Worm (Caenorhabditis elegans) whole organism, L4/young adult: ENCODE results near the gene alr-1.

Experiments used
- W03F9.2 ChIP-seq: fragments of 150-350 bp; optimal IDR thresholded peaks from 2 replicates; lab custom pipeline; 2014; ENCODE audit warnings: missing biosample characterization, missing genetic modification characterization
- dao-5 ChIP-seq: sonication (generic microtip); optimal IDR thresholded peaks from 2 replicates; lab custom pipeline; 2016; ENCODE audit warnings: missing genotype, missing genetic modification characterization, moderate library complexity, missing compliant biosample characterization
- him-1 ChIP-seq: sonication (generic microtip); optimal IDR thresholded peaks from 2 replicates; lab custom pipeline; 2016; ENCODE audit warnings: missing genotype, missing genetic modification reagents, missing genetic modification characterization, missing compliant biosample characterization

The alr-1 gene

ce11 chrX:11125520-11125919 is at the start of gene alr-1:
TSS of gene alr-1 (minus strand) at chrX:11125620.
- no peak for TF ChIP-seq him-1
- no peak for TF ChIP-seq dao-5 (tag; lab: Kevin White, UChicago)
- no peak for TF ChIP-seq W03F9.2

ce11 chrX:11162778-11163584 is 37.6 kb upstream of the alr-1 start:
- TF ChIP-seq W03F9.2 (no peak), him-1 (no peak), dao-5 (tag; lab: Kevin White, UChicago) (no peak)

- no peak for TF ChIP-seq dao-5 (tag; lab: Kevin White, UChicago)
- TF ChIP-seq W03F9.2 = no peak
Measured at ce11 chrX:11160537-11160936, 35.1 kb upstream of the alr-1 start, which contains the start of gene C05C9.1. TSS of gene C05C9.1 (plus strand) at chrX:11160837.

DNA sequence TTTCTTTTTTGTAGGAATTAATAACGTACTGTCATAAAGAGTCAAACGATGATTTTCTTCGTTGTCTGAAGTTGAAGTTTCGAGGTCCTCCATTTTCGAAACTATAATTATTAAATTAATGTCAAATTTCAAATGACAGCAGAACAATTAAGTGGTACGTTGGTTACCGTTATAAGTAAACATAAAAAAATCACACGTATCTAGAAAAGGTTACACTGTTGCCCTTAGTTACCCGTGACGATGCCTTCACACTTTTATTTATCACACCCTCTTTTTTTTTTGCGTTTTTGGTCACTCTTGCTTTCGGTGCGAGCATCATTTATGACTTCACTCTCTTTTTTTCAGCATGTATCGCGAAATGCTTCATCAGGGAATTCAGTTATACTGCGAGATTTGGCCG is 27.3 kb upstream of the alr-1 start, which contains the start of the genes C05C9.3 and C05C9.2:
Gene C05C9.3 (minus strand): TSS at position 101 of the 400 bp plus-strand sequence.
Gene C05C9.2 (plus strand): TSS at position 346 of the 400 bp plus-strand sequence.
- TF ChIP-seq W03F9.2 (no peak), dao-5 (tag; lab: Kevin White, UChicago) (no peak), him-1 (no peak)

- TF ChIP-seq him-1 (no peak), W03F9.2 (no peak), dao-5 (tag; lab: Kevin White, UChicago) (no peak)
Measured at ce11 chrX:11151494-11151893, 26.1 kb upstream of the alr-1 start.

- no peak for TF ChIP-seq him-1
Measured at ce11 chrX:11137632-11138031, 12.2 kb upstream of the alr-1 start.

DNA sequence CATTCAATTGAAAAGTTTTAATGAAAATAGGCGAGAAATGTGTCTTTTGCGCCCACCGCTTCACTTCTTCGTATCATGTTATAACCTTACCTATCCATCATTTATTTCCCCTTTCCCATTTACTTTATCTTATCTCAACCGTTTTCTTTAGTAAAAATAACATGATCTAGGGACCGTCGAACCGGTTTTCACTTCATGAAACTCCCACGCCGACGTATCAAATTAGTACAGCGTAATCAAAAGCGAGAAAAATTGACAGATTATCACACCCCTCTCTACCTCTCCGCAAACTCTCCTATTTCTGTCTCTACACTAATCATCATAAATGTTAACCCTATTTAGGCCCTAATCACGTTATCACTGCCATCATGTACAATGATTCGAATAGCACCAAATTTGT is 11.6 kb upstream of the alr-1 start:
- no peak for TF ChIP-seq dao-5 (tag; lab: Kevin White, UChicago)
- no peak for TF ChIP-seq him-1
- no peak for TF ChIP-seq W03F9.2

- TF ChIP-seq W03F9.2 (no peak), dao-5 (tag; lab: Kevin White, UChicago) (no peak), him-1 (no peak)
Measured at ce11 chrX:11134750-11135394, 9.5 kb upstream of the alr-1 start.

DNA sequence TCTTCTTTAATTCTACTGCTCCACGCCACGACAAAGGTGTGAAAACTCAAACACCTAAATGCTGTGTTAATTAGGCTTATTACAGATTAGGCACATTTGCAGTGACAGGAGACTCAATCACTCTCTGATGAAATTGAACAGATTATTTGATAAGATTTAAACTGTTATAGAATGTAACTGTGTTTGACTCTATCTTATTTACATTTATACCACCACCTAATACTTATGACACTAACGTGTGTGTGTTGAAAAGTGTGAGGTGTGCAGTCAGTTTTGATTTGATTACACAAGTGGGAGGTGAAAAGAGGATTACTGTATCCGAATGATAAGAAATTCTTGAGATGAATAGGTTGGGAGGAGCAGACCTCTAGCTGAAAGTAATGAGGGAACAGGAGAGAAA is 6.8 kb upstream of the alr-1 start:
- TF ChIP-seq him-1 (no peak), dao-5 (tag; lab: Kevin White, UChicago) (no peak), W03F9.2 (no peak)

ce11 chrX:11126259-11126658 is 839 bp upstream of the alr-1 start:
- no peak for TF ChIP-seq dao-5 (tag; lab: Kevin White, UChicago)
- TF ChIP-seq him-1 = no peak
- no peak for TF ChIP-seq W03F9.2

DNA sequence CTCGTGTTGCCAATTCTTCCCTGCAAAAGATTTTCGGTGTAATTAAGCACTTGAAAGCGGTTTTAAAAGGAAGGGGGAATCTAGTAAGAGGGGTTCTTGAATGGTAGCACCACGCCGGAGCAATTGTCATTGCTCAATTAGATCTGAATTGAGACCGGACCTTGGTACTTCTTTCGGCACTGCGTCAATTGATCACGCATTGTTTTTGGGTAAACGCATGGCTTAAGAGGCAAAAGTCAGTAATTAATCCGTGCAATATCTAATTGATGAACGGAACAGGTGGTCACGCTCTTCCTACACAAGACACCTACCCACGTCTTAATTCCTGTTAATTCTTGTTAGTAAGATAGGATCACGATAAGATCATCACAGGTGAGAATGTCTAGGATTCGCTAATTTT is 1.4 kb downstream of the alr-1 start:
- no peak for TF ChIP-seq dao-5 (tag; lab: Kevin White, UChicago)

ce11 chrX:11122412-11122811 is 3.0 kb downstream of the alr-1 start:
- TF ChIP-seq W03F9.2 = no peak
- TF ChIP-seq him-1 = no peak

ce11 chrX:11120808-11121207 is 4.6 kb downstream of the alr-1 start, which contains the start of gene R08B4.3:
TSS of gene R08B4.3 (minus strand) at chrX:11121005.
- TF ChIP-seq W03F9.2 (no peak), him-1 (no peak), dao-5 (tag; lab: Kevin White, UChicago) (no peak)

- TF ChIP-seq dao-5 (tag; lab: Kevin White, UChicago) (no peak), W03F9.2 (no peak), him-1 (no peak)
Measured at ce11 chrX:11116723-11117122, 8.7 kb downstream of the alr-1 start, which contains the start of gene nlp-66. TSS of gene nlp-66 (minus strand) at chrX:11116823.

DNA sequence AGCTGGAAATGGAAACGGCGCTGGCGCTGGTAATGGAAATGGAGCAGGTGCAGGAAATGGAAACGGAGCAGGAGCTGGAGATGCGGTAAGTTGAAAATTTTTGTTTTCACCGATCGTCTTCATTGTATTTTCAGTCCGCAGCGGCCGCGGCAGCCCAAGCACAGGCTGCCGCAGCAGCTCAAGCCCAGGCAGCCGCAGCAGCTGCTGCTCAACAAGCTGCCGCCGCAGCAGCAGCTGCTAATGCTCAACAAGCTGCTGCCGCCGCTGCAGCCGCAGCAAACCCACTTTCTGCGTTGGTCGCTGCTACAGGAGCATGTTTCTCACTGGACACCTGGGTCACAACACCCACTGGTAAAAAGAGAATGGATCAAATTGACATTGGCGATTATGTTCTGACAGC is 11.0 kb downstream of the alr-1 start:
- TF ChIP-seq W03F9.2 = no peak
